Worm (Caenorhabditis elegans) whole organism, early embryonic: ENCODE measurements around the gene C15H9.4.

ENCODE experiments used
- B0310.2 ChIP-seq: sonication (generic microtip); optimal IDR thresholded peaks from 2 replicates; lab custom pipeline; 2016; ENCODE audit warnings: mild to moderate bottlenecking, missing genetic modification characterization, missing compliant biosample characterization
- F13C5.2 ChIP-seq: sonication (generic microtip); optimal IDR thresholded peaks from 2 replicates; lab custom pipeline; 2017; ENCODE audit warnings: mild to moderate bottlenecking, missing genetic modification characterization, inconsistent platforms, missing compliant biosample characterization
- aly-1 ChIP-seq: sonication (generic microtip); optimal IDR thresholded peaks from 2 replicates; lab custom pipeline; 2016; ENCODE audit warnings: missing genetic modification characterization, missing compliant biosample characterization
- ama-1 ChIP-seq: fragments of 150-350 bp; optimal IDR thresholded peaks from 2 replicates; lab custom pipeline; 2014
- ceh-13 ChIP-seq: fragments of 200-800 bp; sonication (Bioruptor generic); optimal IDR thresholded peaks from 2 replicates; lab custom pipeline; 2018; ENCODE audit warnings: mild to moderate bottlenecking, missing genetic modification characterization, missing compliant biosample characterization
- ceh-36 ChIP-seq: sonication (generic microtip); optimal IDR thresholded peaks from 2 replicates; lab custom pipeline; 2016; ENCODE audit warnings: missing genetic modification characterization, inconsistent platforms, missing compliant biosample characterization
- flt-1 ChIP-seq: fragments of 200-800 bp; sonication (Bioruptor generic); IDR thresholded peaks from 2 replicates; pipeline ENCODE4 v1.3.6; 2022; ENCODE audit warnings: missing genetic modification characterization, missing compliant biosample characterization
- hmbx-1 ChIP-seq: sonication (generic microtip); optimal IDR thresholded peaks from 2 replicates; lab custom pipeline; 2016; ENCODE audit warnings: mild to moderate bottlenecking, missing genetic modification characterization, missing compliant biosample characterization
- scrt-1 ChIP-seq: fragments of 200-800 bp; sonication (Bioruptor generic); IDR thresholded peaks from 2 replicates; pipeline ENCODE4 v1.3.6; 2022; ENCODE audit warnings: missing genetic modification characterization, missing compliant biosample characterization
- tbx-11 ChIP-seq: fragments of 200-800 bp; sonication (Bioruptor generic); IDR thresholded peaks from 2 replicates; pipeline ENCODE4 v1.3.6; 2022; ENCODE audit warnings: missing genetic modification characterization, missing compliant biosample characterization
- tbx-37 ChIP-seq: fragments of 200-800 bp; sonication (Bioruptor generic); conservative IDR thresholded peaks from 2 replicates; pipeline ENCODE4 v1.3.6; 2022; ENCODE audit warnings: missing genetic modification reagents, missing genetic modification characterization, missing compliant biosample characterization
- tra-4 ChIP-seq: sonication (generic microtip); optimal IDR thresholded peaks from 2 replicates; lab custom pipeline; 2017; ENCODE audit warnings: missing genetic modification characterization, missing compliant biosample characterization

DNA sequence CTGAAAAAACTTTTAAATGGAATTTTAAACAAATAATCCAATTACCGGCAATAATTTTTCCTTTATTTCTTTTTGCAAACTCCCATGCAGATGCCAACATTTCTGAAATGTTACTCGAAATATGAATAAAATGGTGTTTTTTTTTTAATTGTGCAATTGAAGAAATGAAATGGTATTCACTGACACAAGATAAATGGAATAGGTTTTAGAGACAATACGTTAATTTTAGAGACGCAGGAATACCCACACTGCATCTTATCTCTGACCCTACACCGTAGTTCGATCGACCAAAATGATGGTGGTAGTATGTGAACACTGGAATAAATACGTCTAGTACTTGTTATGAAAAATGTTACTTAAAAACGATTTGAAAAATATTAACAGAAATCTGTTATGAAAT, 15.4 kb downstream of the C15H9.4 start, which contains the start of gene prx-3:
- TF ChIP-seq ama-1 = no peak
- no peak for TF ChIP-seq hmbx-1
- no peak for TF ChIP-seq tra-4 (tag; lab: Kevin White, UChicago)
- no peak for TF ChIP-seq tbx-37 (GFP tag; lab: Robert Waterston, UW)
- TF ChIP-seq B0310.2 (tag; lab: Kevin White, UChicago) = no peak
- no peak for TF ChIP-seq tbx-11 (GFP tag; lab: Robert Waterston, UW)
- no peak for TF ChIP-seq ceh-13 (GFP tag; lab: Kevin White, UChicago)
- TF ChIP-seq flt-1 = no peak
- no peak for TF ChIP-seq F13C5.2 (tag; lab: Kevin White, UChicago)
- TF ChIP-seq scrt-1 (GFP tag; lab: Robert Waterston, UW) = no peak
- TF ChIP-seq aly-1 (tag; lab: Kevin White, UChicago) = no peak
- TF ChIP-seq ceh-36 (tag; lab: Kevin White, UChicago) = no peak
